Fruit fly (Drosophila melanogaster) whole organism, embryonic: Measurements from ENCODE around the gene CG7227.

Source experiments
- Asciz ChIP-seq: fragments of 200-800 bp; sonication (Bioruptor generic); optimal IDR thresholded peaks from 2 replicates; lab custom pipeline; 2017; ENCODE audit warnings: missing biosample characterization, mild to moderate bottlenecking, missing genetic modification characterization, missing genetic modification reagents
- Atf6 ChIP-seq: fragments of 200-800 bp; sonication (Bioruptor generic); IDR thresholded peaks from 2 replicates; pipeline ENCODE4 v1.3.6; 2022; ENCODE audit warnings: missing biosample characterization, missing genetic modification characterization
- Awh ChIP-seq: fragments of 200-800 bp; sonication (Bioruptor generic); IDR thresholded peaks from 2 replicates; pipeline ENCODE4, ENCODE4 v1.3.6; 2022; ENCODE audit warnings: missing biosample characterization, missing genetic modification characterization
- B-H2 ChIP-seq: fragments of 200-800 bp; sonication (Bioruptor generic); optimal IDR thresholded peaks from 2 replicates; lab custom pipeline; 2018; ENCODE audit warnings: missing biosample characterization, mild to moderate bottlenecking, missing genetic modification characterization
- Bgb ChIP-seq: fragments of 200-800 bp; sonication (Bioruptor generic); IDR thresholded peaks from 2 replicates; pipeline ENCODE4 v1.3.6; 2022; ENCODE audit warnings: missing biosample characterization, missing genetic modification characterization; ENCODE audit not compliant: partially characterized antibody
- CG1792 ChIP-seq: fragments of 200-800 bp; sonication (Bioruptor generic); optimal IDR thresholded peaks from 2 replicates; lab custom pipeline; 2016; ENCODE audit warnings: missing biosample characterization, missing genetic modification characterization
- CG18262 ChIP-seq: fragments of 200-800 bp; optimal IDR thresholded peaks from 3 replicates; lab custom pipeline; 2019; ENCODE audit warnings: missing biosample characterization, mild to moderate bottlenecking, missing genetic modification characterization, moderate library complexity
- CG18599 ChIP-seq: fragments of 200-800 bp; sonication (Bioruptor generic); optimal IDR thresholded peaks from 3 replicates; lab custom pipeline; 2017; ENCODE audit warnings: missing biosample characterization, missing genetic modification characterization, mild to moderate bottlenecking, moderate library complexity, missing genetic modification reagents
- CG2120 ChIP-seq: fragments of 200-800 bp; sonication (Bioruptor generic); optimal IDR thresholded peaks from 3 replicates; lab custom pipeline; 2016; ENCODE audit warnings: missing biosample characterization, missing genetic modification characterization
- CG2129 ChIP-seq: fragments of 200-800 bp; sonication (Bioruptor generic); IDR thresholded peaks from 2 replicates; pipeline ENCODE4 v1.3.6; 2022; ENCODE audit warnings: missing biosample characterization, missing genetic modification characterization; ENCODE audit not compliant: partially characterized antibody
- CG2678 ChIP-seq: fragments of 200-800 bp; sonication (Bioruptor generic); optimal IDR thresholded peaks from 3 replicates; lab custom pipeline; 2019; ENCODE audit warnings: missing biosample characterization, mild to moderate bottlenecking, missing genetic modification characterization, moderate library complexity
- CG32532 ChIP-seq: fragments of 200-800 bp; sonication (Bioruptor generic); IDR thresholded peaks from 2 replicates; pipeline ENCODE4 v1.3.6; 2022; ENCODE audit warnings: missing biosample characterization, missing genetic modification characterization
- CG3281 ChIP-seq: fragments of 200-800 bp; sonication (Bioruptor generic); optimal IDR thresholded peaks from 3 replicates; lab custom pipeline; 2017; ENCODE audit warnings: missing biosample characterization, mild to moderate bottlenecking, missing genetic modification characterization
- CG3847 ChIP-seq: fragments of 200-800 bp; sonication (Bioruptor generic); IDR thresholded peaks from 2 replicates; pipeline ENCODE4 v1.3.6; 2022; ENCODE audit warnings: missing biosample characterization, missing genetic modification characterization
- CG4282 ChIP-seq: fragments of 200-800 bp; sonication (Bioruptor generic); optimal IDR thresholded peaks from 2 replicates; lab custom pipeline; 2016; ENCODE audit warnings: missing biosample characterization, missing genetic modification characterization
- CG6175 ChIP-seq: fragments of 200-800 bp; sonication (Bioruptor generic); IDR thresholded peaks from 3 replicates; pipeline ENCODE4 v1.3.6; 2022; ENCODE audit warnings: missing biosample characterization, missing genetic modification characterization
- CG6683 ChIP-seq: fragments of 200-800 bp; sonication (Bioruptor generic); optimal IDR thresholded peaks from 2 replicates; lab custom pipeline; 2017; ENCODE audit warnings: missing biosample characterization, mild to moderate bottlenecking, missing genetic modification characterization, missing genetic modification reagents
- CG6791 ChIP-seq: fragments of 200-800 bp; sonication (Bioruptor generic); IDR thresholded peaks from 3 replicates; pipeline ENCODE4 v1.3.6; 2022; ENCODE audit warnings: missing biosample characterization, missing genetic modification characterization; ENCODE audit not compliant: partially characterized antibody
- CG6854 ChIP-seq: fragments of 200-800 bp; sonication (Bioruptor generic); optimal IDR thresholded peaks from 3 replicates; lab custom pipeline; 2017; ENCODE audit warnings: missing biosample characterization, mild to moderate bottlenecking, missing genetic modification characterization
- CG7839 ChIP-seq: fragments of 200-800 bp; sonication (Bioruptor generic); optimal IDR thresholded peaks from 3 replicates; lab custom pipeline; 2018; ENCODE audit warnings: missing biosample characterization, mild to moderate bottlenecking, missing genetic modification characterization, moderate library complexity
- CG7928 ChIP-seq: fragments of 200-800 bp; sonication (Bioruptor generic); optimal IDR thresholded peaks from 2 replicates; lab custom pipeline; 2017; ENCODE audit warnings: missing biosample characterization, mild to moderate bottlenecking, missing genetic modification characterization
- CG8478 ChIP-seq: fragments of >200 bp; optimal IDR thresholded peaks from 2 replicates; lab custom pipeline; 2018
- CG8944 ChIP-seq: fragments of 200-800 bp; sonication (Bioruptor generic); optimal IDR thresholded peaks from 3 replicates; lab custom pipeline; 2016; ENCODE audit warnings: missing biosample characterization, missing genetic modification characterization
- CG9215 ChIP-seq: fragments of 200-800 bp; sonication (Bioruptor generic); IDR thresholded peaks from 2 replicates; pipeline ENCODE4 v1.3.6; 2022; ENCODE audit warnings: missing biosample characterization, missing genetic modification characterization
- Drgx ChIP-seq: fragments of 200-800 bp; sonication (Bioruptor generic); IDR thresholded peaks from 2 replicates; pipeline ENCODE4 v1.3.6; 2022; ENCODE audit warnings: missing biosample characterization, missing genetic modification characterization
- ERR ChIP-seq: fragments of 200-800 bp; sonication (Bioruptor generic); optimal IDR thresholded peaks from 2 replicates; lab custom pipeline; 2016; ENCODE audit warnings: missing biosample characterization, missing genetic modification characterization
- Hey ChIP-seq: fragments of 200-800 bp; sonication (Bioruptor generic); optimal IDR thresholded peaks from 3 replicates; lab custom pipeline; 2018; ENCODE audit warnings: missing biosample characterization, mild to moderate bottlenecking, missing genetic modification characterization
- Med ChIP-seq: fragments of 200-800 bp; sonication (Bioruptor generic); peaks from one replicate; lab custom pipeline; 2016; ENCODE audit warnings: missing biosample characterization, missing genetic modification characterization, mild to moderate bottlenecking, inconsistent platforms, moderate library complexity
- NC2β ChIP-seq: fragments of 200-800 bp; sonication (Bioruptor generic); optimal IDR thresholded peaks from 2 replicates; lab custom pipeline; 2016; ENCODE audit warnings: missing biosample characterization, missing genetic modification characterization
- NFAT ChIP-seq: fragments of 200-800 bp; sonication (Bioruptor generic); IDR thresholded peaks from 2 replicates; pipeline ENCODE4 v1.3.6; 2022; ENCODE audit warnings: missing biosample characterization, missing genetic modification characterization
- Rfx ChIP-seq: fragments of 200-800 bp; sonication (Bioruptor generic); IDR thresholded peaks from 2 replicates; pipeline ENCODE4 v1.3.6; 2022; ENCODE audit warnings: missing biosample characterization, missing genetic modification characterization
- Scr ChIP-seq: fragments of 200-800 bp; sonication (Bioruptor generic); IDR thresholded peaks from 2 replicates; pipeline ENCODE4 v1.3.6; 2022; ENCODE audit warnings: missing biosample characterization, missing genetic modification characterization; ENCODE audit not compliant: partially characterized antibody
- al ChIP-seq: fragments of 200-800 bp; sonication (Bioruptor generic); IDR thresholded peaks from 2 replicates; pipeline ENCODE4 v1.3.6; 2022; ENCODE audit warnings: missing biosample characterization, missing genetic modification characterization
- cato ChIP-seq: fragments of 200-800 bp; sonication (Bioruptor generic); optimal IDR thresholded peaks from 2 replicates; lab custom pipeline; 2016; ENCODE audit warnings: missing biosample characterization, missing genetic modification characterization, borderline replicate concordance
- chm ChIP-seq: fragments of 200-800 bp; sonication (Bioruptor generic); IDR thresholded peaks from 2 replicates; pipeline ENCODE4 v1.3.6; 2022; ENCODE audit warnings: missing biosample characterization, missing genetic modification characterization
- fd102C ChIP-seq: fragments of 200-800 bp; sonication (Bioruptor generic); optimal IDR thresholded peaks from 2 replicates; lab custom pipeline; 2018; ENCODE audit warnings: missing biosample characterization, mild to moderate bottlenecking, missing genetic modification characterization, moderate library complexity
- gem ChIP-seq: fragments of 200-800 bp; sonication (Bioruptor generic); optimal IDR thresholded peaks from 2 replicates; lab custom pipeline; 2019; ENCODE audit warnings: missing biosample characterization, mild to moderate bottlenecking, missing genetic modification characterization, moderate library complexity
- gsb-n ChIP-seq: fragments of 200-800 bp; sonication (Bioruptor generic); optimal IDR thresholded peaks from 3 replicates; lab custom pipeline; 2018; ENCODE audit warnings: missing biosample characterization, mild to moderate bottlenecking, missing genetic modification characterization
- lab ChIP-seq: fragments of 200-800 bp; sonication (Bioruptor generic); optimal IDR thresholded peaks from 3 replicates; lab custom pipeline; 2017; ENCODE audit warnings: missing biosample characterization, missing genetic modification characterization, mild to moderate bottlenecking, moderate library complexity, missing genetic modification reagents
- lbe ChIP-seq: fragments of 200-800 bp; sonication (Bioruptor generic); optimal IDR thresholded peaks from 2 replicates; lab custom pipeline; 2016; ENCODE audit warnings: missing biosample characterization, mild to moderate bottlenecking, missing genetic modification characterization
- nom ChIP-seq: fragments of 200-800 bp; sonication (Bioruptor generic); optimal IDR thresholded peaks from 2 replicates; lab custom pipeline; 2017; ENCODE audit warnings: missing biosample characterization, missing genetic modification characterization, mild to moderate bottlenecking, moderate library complexity, missing genetic modification reagents
- oc ChIP-seq: fragments of 200-800 bp; sonication (Bioruptor generic); optimal IDR thresholded peaks from 2 replicates; lab custom pipeline; 2018; ENCODE audit warnings: missing biosample characterization, mild to moderate bottlenecking, missing genetic modification characterization, moderate library complexity
- pan ChIP-seq, 4 experiments: fragments of >200 bp in 3 of 4; fragments of 200-800 bp in 1 of 4; sonication (Bioruptor generic) in 1 of 4; optimal IDR thresholded peaks in 3 of 4; IDR thresholded peaks in 1 of 4; 2 replicates each; pipeline versions ENCODE4 v1.3.6 to Lab custom; 2017 to 2022; ENCODE audit warnings: missing biosample characterization in 2 of 4, missing genetic modification characterization in 2 of 4, mixed read lengths in 1 of 4
- prd ChIP-seq, 3 experiments: fragments of >200 bp in 2 of 3; fragments of 200-800 bp in 1 of 3; sonication (Bioruptor generic) in 1 of 3; optimal IDR thresholded peaks in 2 of 3; IDR thresholded peaks in 1 of 3; 2 replicates in 2 of 3; 3 replicates in 1 of 3; pipeline versions ENCODE4 v1.3.6 to Lab custom; 2017 to 2022; ENCODE audit warnings: missing biosample characterization in 1 of 3, missing genetic modification characterization in 1 of 3
- pzg ChIP-seq: fragments of 200-800 bp; sonication (Bioruptor generic); optimal IDR thresholded peaks from 3 replicates; lab custom pipeline; 2018; ENCODE audit warnings: missing biosample characterization, mild to moderate bottlenecking, missing genetic modification characterization, moderate library complexity
- slbo ChIP-seq: fragments of 200-800 bp; sonication (Bioruptor generic); IDR thresholded peaks from 2 replicates; pipeline ENCODE4 v1.3.6; 2022; ENCODE audit warnings: missing biosample characterization, missing genetic modification characterization
- sna ChIP-seq: fragments of 200-800 bp; sonication (Bioruptor generic); IDR thresholded peaks from 2 replicates; pipeline ENCODE4 v1.3.6; 2022; ENCODE audit warnings: missing biosample characterization, missing genetic modification characterization; ENCODE audit not compliant: partially characterized antibody
- zfh2 ChIP-seq: fragments of 200-800 bp; sonication (Bioruptor generic); optimal IDR thresholded peaks from 2 replicates; lab custom pipeline; 2016; ENCODE audit warnings: missing biosample characterization, missing genetic modification characterization

Gene CG7227

dm6 chr2L:8006038-8006437 lies 8.1 kb upstream of the CG7227 start:
- TF ChIP-seq CG18599 (GFP tag; lab: Kevin White, UChicago) (peak; percentile 21), CG8478 (no peak), al (GFP tag; lab: Robert Waterston, UW) (peak; percentile 11; the same call in 1 of the 2 replicates), CG3281 (peak; percentile 20), CG2120 (GFP tag; lab: Kevin White, UChicago) (peak; percentile 14), prd (optimal IDR thresholded peaks at IDR 0.05; lab: Kevin White, UChicago) (no peak), prd (GFP tag; IDR thresholded peaks at IDR 0.05; lab: Robert Waterston, UW) (peak; percentile 26; the same call in 1 of the 3 replicates), CG6791 (GFP tag; lab: Robert Waterston, UW) (0 out of 3 replicates have a peak, but pooled peaks have one; percentile 36), Atf6 (GFP tag; lab: Robert Waterston, UW) (0 out of 2 replicates have a peak, but pooled peaks have one; percentile 8), lbe (GFP tag; lab: Kevin White, UChicago) (peak; percentile 39), Drgx (GFP tag; lab: Robert Waterston, UW) (peak; percentile 48), CG32532 (peak; percentile 32; the same call in 1 of the 2 replicates), Med (GFP tag; lab: Kevin White, UChicago) (peak; percentile 46), CG2678 (tag; lab: Kevin White, UChicago) (peak; percentile 20), cato (no peak), NFAT (GFP tag; lab: Robert Waterston, UW) (peak; percentile 15; the same call in 1 of the 2 replicates), slbo (GFP tag; lab: Robert Waterston, UW) (peak; percentile 27; the same call in 1 of the 2 replicates), pan (optimal IDR thresholded peaks at IDR 0.05; lab: Kevin White, UChicago) (no peak), pan (GFP tag; optimal IDR thresholded peaks at IDR 0.05 in 1 of 2, IDR thresholded peaks at IDR 0.05 in 1 of 2) (peak in 1 of 2 experiments; percentile 12), ERR (GFP tag; lab: Kevin White, UChicago) (no peak), CG18262 (tag; lab: Kevin White, UChicago) (no peak), CG7839 (tag; lab: Kevin White, UChicago) (peak; percentile 11), nom (GFP tag; lab: Kevin White, UChicago) (peak; percentile 67), B-H2 (GFP tag; lab: Kevin White, UChicago) (no peak), gem (peak; percentile 16), CG3847 (GFP tag; lab: Robert Waterston, UW) (no peak), lab (GFP tag; lab: Kevin White, UChicago) (peak; percentile 17)

dm6 chr2L:8004072-8004471 lies 6.1 kb upstream of the CG7227 start, which contains the start of gene Wwox:
TSS of gene Wwox (minus strand) at chr2L:8004286.
- TF ChIP-seq CG6175 (GFP tag; lab: Robert Waterston, UW) (no peak), sna (peak; percentile 68), ERR (GFP tag; lab: Kevin White, UChicago) (no peak), CG6683 (GFP tag; lab: Kevin White, UChicago) (no peak), CG4282 (GFP tag; lab: Kevin White, UChicago) (no peak), Scr (GFP tag; lab: Robert Waterston, UW) (peak; percentile 63), CG3847 (GFP tag; lab: Robert Waterston, UW) (no peak), CG6854 (GFP tag; lab: Kevin White, UChicago) (no peak), Awh (no peak), CG8478 (no peak), gsb-n (no peak), oc (tag; lab: Kevin White, UChicago) (no peak), CG7928 (GFP tag; lab: Kevin White, UChicago) (no peak), chm (GFP tag; lab: Robert Waterston, UW) (no peak), CG1792 (GFP tag; lab: Kevin White, UChicago) (no peak), pzg (GFP tag; lab: Kevin White, UChicago) (peak; percentile 30), CG8944 (no peak), Bgb (peak; percentile 54; the same call in 1 of the 2 replicates), Asciz (no peak), NC2β (GFP tag; lab: Kevin White, UChicago) (no peak), Hey (no peak), CG9215 (GFP tag; lab: Robert Waterston, UW) (no peak), CG2129 (GFP tag; lab: Robert Waterston, UW) (no peak), fd102C (GFP tag; lab: Kevin White, UChicago) (no peak), zfh2 (no peak), Rfx (GFP tag; lab: Robert Waterston, UW) (no peak)
